Worm (Caenorhabditis elegans) whole organism, young adult: ENCODE data around the gene W03B1.9.

ENCODE experiments used
- B0019.2 ChIP-seq: fragments of 200-800 bp; sonication (Bioruptor generic); conservative IDR thresholded peaks from 2 replicates; pipeline ENCODE4 v1.3.6; 2022; ENCODE audit warnings: missing genetic modification reagents, missing genetic modification characterization, missing compliant biosample characterization
- B0261.1 ChIP-seq: sonication (generic microtip); optimal IDR thresholded peaks from 2 replicates; lab custom pipeline; 2016; ENCODE audit warnings: mild to moderate bottlenecking, missing genetic modification characterization, moderate library complexity, missing compliant biosample characterization
- D2030.7 ChIP-seq: fragments of 200-800 bp; sonication (Bioruptor generic); IDR thresholded peaks from 2 replicates; pipeline ENCODE4 v1.3.6; 2022; ENCODE audit warnings: missing genetic modification reagents, missing genetic modification characterization, missing compliant biosample characterization
- F10E7.11 ChIP-seq: sonication (generic microtip); optimal IDR thresholded peaks from 2 replicates; lab custom pipeline; 2017; ENCODE audit warnings: mild to moderate bottlenecking, missing genetic modification characterization, moderate library complexity, missing compliant biosample characterization
- F37B4.10 ChIP-seq: fragments of 200-800 bp; sonication (Bioruptor generic); IDR thresholded peaks from 2 replicates; pipeline ENCODE4 v1.3.6; 2022; ENCODE audit warnings: missing genetic modification characterization, missing compliant biosample characterization
- F39B2.1 ChIP-seq: fragments of 200-800 bp; sonication (Bioruptor generic); IDR thresholded peaks from 2 replicates; pipeline ENCODE4 v1.3.6; 2022; ENCODE audit warnings: missing genetic modification reagents, missing genetic modification characterization, missing compliant biosample characterization
- F55B11.4 ChIP-seq: sonication (generic microtip); optimal IDR thresholded peaks from 2 replicates; lab custom pipeline; 2016; ENCODE audit warnings: missing compliant biosample characterization, missing genetic modification characterization, borderline replicate concordance; ENCODE audit not compliant: insufficient read depth
- K11D2.4 ChIP-seq: fragments of 200-800 bp; sonication (Bioruptor generic); IDR thresholded peaks from 2 replicates; pipeline ENCODE4 v1.3.6; 2022; ENCODE audit warnings: missing genetic modification reagents, missing genetic modification characterization, missing compliant biosample characterization
- T07F8.4 ChIP-seq: sonication (generic microtip); optimal IDR thresholded peaks from 2 replicates; lab custom pipeline; 2016; ENCODE audit warnings: mild to moderate bottlenecking, missing genetic modification characterization, moderate library complexity, missing compliant biosample characterization
- Y53G8AR.9 ChIP-seq: fragments of 200-800 bp; sonication (Bioruptor generic); conservative IDR thresholded peaks from 2 replicates; pipeline ENCODE4 v1.3.6; 2022; ENCODE audit warnings: missing genetic modification reagents, missing genetic modification characterization, missing compliant biosample characterization
- Y56A3A.18 ChIP-seq: fragments of 200-800 bp; sonication (Bioruptor generic); IDR thresholded peaks from 2 replicates; pipeline ENCODE4 v1.3.6; 2022; ENCODE audit warnings: missing genetic modification reagents, missing genetic modification characterization, missing compliant biosample characterization
- ZK185.1 ChIP-seq: sonication (generic microtip); optimal IDR thresholded peaks from 2 replicates; lab custom pipeline; 2016; ENCODE audit warnings: mild to moderate bottlenecking, missing genetic modification characterization, missing compliant biosample characterization; ENCODE audit not compliant: poor library complexity, severe bottlenecking
- akir-1 ChIP-seq: fragments of 200-800 bp; sonication (Bioruptor generic); optimal IDR thresholded peaks from 2 replicates; lab custom pipeline; 2018; ENCODE audit warnings: mild to moderate bottlenecking, missing genetic modification characterization, moderate library complexity, missing compliant biosample characterization
- attf-3 ChIP-seq: fragments of 200-800 bp; sonication (Bioruptor generic); conservative IDR thresholded peaks from 2 replicates; pipeline ENCODE4 v1.3.6; 2022; ENCODE audit warnings: missing genetic modification reagents, missing genetic modification characterization, missing compliant biosample characterization
- attf-5 ChIP-seq: fragments of 200-800 bp; sonication (Bioruptor generic); optimal IDR thresholded peaks from 2 replicates; lab custom pipeline; 2018; ENCODE audit warnings: mild to moderate bottlenecking, missing genetic modification characterization, missing compliant biosample characterization
- ceh-100 ChIP-seq: fragments of 200-800 bp; sonication (Bioruptor generic); IDR thresholded peaks from 2 replicates; pipeline ENCODE4 v1.3.6; 2022; ENCODE audit warnings: missing genetic modification reagents, missing genetic modification characterization, missing compliant biosample characterization
- ceh-27 ChIP-seq: fragments of 200-800 bp; sonication (Bioruptor generic); optimal IDR thresholded peaks from 2 replicates; lab custom pipeline; 2018; ENCODE audit warnings: mild to moderate bottlenecking, missing genetic modification characterization, moderate library complexity, missing compliant biosample characterization
- ceh-58 ChIP-seq: fragments of 200-800 bp; sonication (Bioruptor generic); IDR thresholded peaks from 2 replicates; pipeline ENCODE4 v1.3.6; 2022; ENCODE audit warnings: missing genetic modification characterization, missing compliant biosample characterization
- chd-7 ChIP-seq: sonication (generic microtip); optimal IDR thresholded peaks from 2 replicates; lab custom pipeline; 2016; ENCODE audit warnings: mild to moderate bottlenecking, missing genetic modification characterization, moderate library complexity, missing compliant biosample characterization
- dox-1 ChIP-seq: fragments of 200-800 bp; sonication (Bioruptor generic); IDR thresholded peaks from 2 replicates; pipeline ENCODE4 v1.3.6; 2022; ENCODE audit warnings: missing genetic modification reagents, missing genetic modification characterization, missing compliant biosample characterization
- dpff-1 ChIP-seq: sonication (generic microtip); optimal IDR thresholded peaks from 2 replicates; lab custom pipeline; 2017; ENCODE audit warnings: mild to moderate bottlenecking, missing genetic modification characterization, missing compliant biosample characterization
- dpl-1 ChIP-seq: fragments of 150-350 bp; optimal IDR thresholded peaks from 2 replicates; lab custom pipeline; 2014; ENCODE audit warnings: missing biosample characterization, missing genetic modification reagents, missing genetic modification characterization
- efl-1 ChIP-seq: fragments of 150-350 bp; optimal IDR thresholded peaks from 2 replicates; lab custom pipeline; 2014; ENCODE audit warnings: missing biosample characterization, missing genetic modification reagents, missing genetic modification characterization
- ets-4 ChIP-seq: fragments of 200-800 bp; sonication (Bioruptor generic); optimal IDR thresholded peaks from 2 replicates; lab custom pipeline; 2018; ENCODE audit warnings: mild to moderate bottlenecking, missing genetic modification characterization, missing compliant biosample characterization
- hlh-12 ChIP-seq: sonication (generic microtip); optimal IDR thresholded peaks from 2 replicates; lab custom pipeline; 2016; ENCODE audit warnings: missing genetic modification characterization, missing compliant biosample characterization
- lin-26 ChIP-seq: fragments of 200-800 bp; sonication (Bioruptor generic); IDR thresholded peaks from 2 replicates; pipeline ENCODE4 v1.3.6; 2022; ENCODE audit warnings: missing genetic modification reagents, missing genetic modification characterization, missing compliant biosample characterization
- lir-1 ChIP-seq: fragments of 200-800 bp; sonication (Bioruptor generic); conservative IDR thresholded peaks from 2 replicates; pipeline ENCODE4 v1.3.6; 2022; ENCODE audit warnings: missing genetic modification reagents, missing genetic modification characterization, missing compliant biosample characterization
- lsl-1 ChIP-seq: fragments of 200-800 bp; sonication (Bioruptor generic); optimal IDR thresholded peaks from 2 replicates; lab custom pipeline; 2018; ENCODE audit warnings: mild to moderate bottlenecking, missing genetic modification characterization, moderate library complexity, missing compliant biosample characterization
- madf-10 ChIP-seq: sonication (generic microtip); optimal IDR thresholded peaks from 2 replicates; lab custom pipeline; 2016; ENCODE audit warnings: mild to moderate bottlenecking, missing genetic modification characterization, missing compliant biosample characterization
- madf-8 ChIP-seq: fragments of 200-800 bp; sonication (Bioruptor generic); conservative IDR thresholded peaks from 2 replicates; pipeline ENCODE4 v1.3.6; 2022; ENCODE audit warnings: missing genetic modification reagents, missing genetic modification characterization, missing compliant biosample characterization
- mcd-1 ChIP-seq: fragments of 200-800 bp; sonication (Bioruptor generic); IDR thresholded peaks from 2 replicates; pipeline ENCODE4 v1.3.6; 2022; ENCODE audit warnings: missing genetic modification reagents, missing genetic modification characterization, missing compliant biosample characterization
- mes-4 ChIP-seq: sonication (generic microtip); optimal IDR thresholded peaks from 2 replicates; lab custom pipeline; 2016; ENCODE audit warnings: missing genotype, missing genetic modification characterization, missing compliant biosample characterization
- nfya-2 ChIP-seq: fragments of 200-800 bp; sonication (Bioruptor generic); IDR thresholded peaks from 2 replicates; pipeline ENCODE4 v1.3.6; 2022; ENCODE audit warnings: missing genetic modification reagents, missing genetic modification characterization, missing compliant biosample characterization
- nhr-179 ChIP-seq: sonication (generic microtip); optimal IDR thresholded peaks from 2 replicates; lab custom pipeline; 2016; ENCODE audit warnings: mild to moderate bottlenecking, missing genetic modification characterization, missing compliant biosample characterization
- pha-4 ChIP-seq: fragments of 150-350 bp; sonication (generic microtip); optimal IDR thresholded peaks from 2 replicates; lab custom pipeline; 2014; ENCODE audit warnings: missing biosample characterization, missing genetic modification reagents, missing genetic modification characterization
- rcor-1 ChIP-seq: fragments of 200-800 bp; sonication (Bioruptor generic); IDR thresholded peaks from 2 replicates; pipeline ENCODE4 v1.3.6; 2022; ENCODE audit warnings: missing genetic modification reagents, missing genetic modification characterization, missing compliant biosample characterization
- repo-1 ChIP-seq: sonication (generic microtip); optimal IDR thresholded peaks from 2 replicates; lab custom pipeline; 2017; ENCODE audit warnings: mild to moderate bottlenecking, missing genetic modification characterization, missing compliant biosample characterization
- sea-2 ChIP-seq: fragments of 200-800 bp; sonication (Bioruptor generic); IDR thresholded peaks from 2 replicates; pipeline ENCODE4 v1.3.6; 2022; ENCODE audit warnings: missing genetic modification characterization, missing compliant biosample characterization
- snpc-1.1 ChIP-seq: sonication (generic microtip); optimal IDR thresholded peaks from 2 replicates; lab custom pipeline; 2017; ENCODE audit warnings: missing genetic modification characterization, mild to moderate bottlenecking, missing compliant biosample characterization, antibody characterized with exemption, moderate library complexity, missing genotype, missing genetic modification reagents; ENCODE audit not compliant: insufficient read depth
- snpc-4 ChIP-seq, 5 experiments: fragments of 150-350 bp in 1 of 5; sonication (generic microtip) in 4 of 5; optimal IDR thresholded peaks; 2 replicates each; lab custom pipeline; 2014 to 2018; ENCODE audit warnings: missing genetic modification characterization in 5 of 5, missing biosample characterization in 3 of 5, antibody characterized with exemption in 2 of 5, mild to moderate bottlenecking in 2 of 5, missing compliant biosample characterization in 2 of 5, missing genotype in 2 of 5, moderate library complexity in 2 of 5, missing genetic modification reagents in 1 of 5
- somi-1 ChIP-seq: fragments of 200-800 bp; sonication (Bioruptor generic); optimal IDR thresholded peaks from 2 replicates; lab custom pipeline; 2018; ENCODE audit warnings: mild to moderate bottlenecking, missing genetic modification characterization, missing compliant biosample characterization
- sptf-2 ChIP-seq: fragments of 200-800 bp; sonication (Bioruptor generic); optimal IDR thresholded peaks from 2 replicates; lab custom pipeline; 2018; ENCODE audit warnings: mild to moderate bottlenecking, missing genetic modification characterization, missing compliant biosample characterization
- unc-62 ChIP-seq: fragments of 150-350 bp; optimal IDR thresholded peaks from 2 replicates; lab custom pipeline; 2014; ENCODE audit warnings: missing biosample characterization, missing genetic modification reagents, missing genetic modification characterization
- zfh-2 ChIP-seq: fragments of 200-800 bp; sonication (Bioruptor generic); conservative IDR thresholded peaks from 2 replicates; pipeline ENCODE4 v1.3.6; 2022; ENCODE audit warnings: missing genetic modification reagents, missing genetic modification characterization, missing compliant biosample characterization
- zim-3 ChIP-seq: sonication (generic microtip); optimal IDR thresholded peaks from 2 replicates; lab custom pipeline; 2017; ENCODE audit warnings: mild to moderate bottlenecking, missing genetic modification characterization, moderate library complexity, missing compliant biosample characterization
- ztf-18 ChIP-seq: sonication (generic microtip); optimal IDR thresholded peaks from 2 replicates; lab custom pipeline; 2016; ENCODE audit warnings: missing genotype, mild to moderate bottlenecking, missing genetic modification characterization, missing compliant biosample characterization
- ztf-26 ChIP-seq: sonication (generic microtip); optimal IDR thresholded peaks from 2 replicates; lab custom pipeline; 2017; ENCODE audit warnings: missing genetic modification characterization, missing compliant biosample characterization
- ztf-3 ChIP-seq: fragments of 200-800 bp; sonication (Bioruptor generic); optimal IDR thresholded peaks from 2 replicates; lab custom pipeline; 2018; ENCODE audit warnings: mild to moderate bottlenecking, missing genetic modification characterization, missing compliant biosample characterization
- ztf-6 ChIP-seq: fragments of 200-800 bp; sonication (Bioruptor generic); IDR thresholded peaks from 2 replicates; pipeline ENCODE4 v1.3.6; 2022; ENCODE audit warnings: missing genetic modification reagents, missing genetic modification characterization, missing compliant biosample characterization

Gene W03B1.9

ce11 chrIV:4393488-4393887, 36.7 kb upstream of the W03B1.9 start (continued):
- no peak for TF ChIP-seq K11D2.4 (GFP tag; lab: Robert Waterston, UW)
- no peak for TF ChIP-seq ceh-27 (GFP tag; lab: Kevin White, UChicago)
- no peak for TF ChIP-seq somi-1
- TF ChIP-seq ceh-58 (GFP tag; lab: Robert Waterston, UW), result no peak
- TF ChIP-seq repo-1 (tag; lab: Kevin White, UChicago), result no peak
- no peak for TF ChIP-seq hlh-12 (tag; lab: Kevin White, UChicago)
- no peak for TF ChIP-seq ZK185.1
- TF ChIP-seq sptf-2 (GFP tag; lab: Kevin White, UChicago), result no peak
- TF ChIP-seq sea-2, result no peak
- TF ChIP-seq nhr-179 (tag; lab: Kevin White, UChicago), result no peak
- no peak for TF ChIP-seq F39B2.1 (GFP tag; lab: Robert Waterston, UW)
- no peak for TF ChIP-seq B0261.1
- no peak for TF ChIP-seq F10E7.11 (tag; lab: Kevin White, UChicago)
- no peak for TF ChIP-seq T07F8.4
- peak; percentile 75 for TF ChIP-seq D2030.7 (GFP tag; lab: Robert Waterston, UW)
- no peak for TF ChIP-seq snpc-1.1 (tag; lab: Kevin White, UChicago)
- TF ChIP-seq akir-1 (GFP tag; lab: Kevin White, UChicago), result no peak
- TF ChIP-seq dox-1 (GFP tag; lab: Robert Waterston, UW), result no peak; the same call in 1 of the 2 replicates
- peak; percentile 6 for TF ChIP-seq snpc-4 (GFP tag; optimal IDR thresholded peaks at IDR 0.05; lab: Kevin White, UChicago)
- TF ChIP-seq snpc-4 (tag; optimal IDR thresholded peaks at IDR 0.05; lab: Kevin White, UChicago), result peak in 1 of 4 experiments; percentile 56
- TF ChIP-seq lir-1, result no peak
- no peak for TF ChIP-seq zfh-2
- no peak for TF ChIP-seq attf-3 (GFP tag; lab: Robert Waterston, UW)
- no peak for TF ChIP-seq mes-4
- TF ChIP-seq Y56A3A.18 (GFP tag; lab: Robert Waterston, UW), result no peak
- peak; percentile 95 for TF ChIP-seq lsl-1 (GFP tag; lab: Kevin White, UChicago)
- TF ChIP-seq madf-8 (GFP tag; lab: Robert Waterston, UW), result peak; percentile 69
- no peak for TF ChIP-seq pha-4
- TF ChIP-seq F55B11.4 (tag; lab: Kevin White, UChicago), result no peak
- no peak for TF ChIP-seq ztf-6 (GFP tag; lab: Robert Waterston, UW)
- TF ChIP-seq F37B4.10 (GFP tag; lab: Robert Waterston, UW), result no peak
- no peak for TF ChIP-seq ztf-3 (GFP tag; lab: Kevin White, UChicago)
- no peak for TF ChIP-seq dpl-1 (GFP tag; lab: Kevin White, UChicago)
- peak; percentile 41; the same call in 1 of the 2 replicates for TF ChIP-seq Y53G8AR.9 (GFP tag; lab: Robert Waterston, UW)
- no peak for TF ChIP-seq ztf-26 (tag; lab: Kevin White, UChicago)
- no peak for TF ChIP-seq chd-7 (tag; lab: Kevin White, UChicago)
- TF ChIP-seq ceh-100 (GFP tag; lab: Robert Waterston, UW), result no peak
- TF ChIP-seq zim-3, result no peak
- TF ChIP-seq mcd-1, result peak; percentile 61
- no peak for TF ChIP-seq nfya-2 (GFP tag; lab: Robert Waterston, UW)
- TF ChIP-seq attf-5, result no peak
- no peak for TF ChIP-seq unc-62
- no peak for TF ChIP-seq ets-4 (GFP tag; lab: Kevin White, UChicago)
- no peak for TF ChIP-seq dpff-1 (tag; lab: Kevin White, UChicago)
- TF ChIP-seq madf-10 (tag; lab: Kevin White, UChicago), result no peak
- no peak for TF ChIP-seq ztf-18
- TF ChIP-seq rcor-1 (GFP tag; lab: Robert Waterston, UW), result no peak
- TF ChIP-seq efl-1 (GFP tag; lab: Kevin White, UChicago), result no peak
- TF ChIP-seq B0019.2, result 0 out of 2 replicates have a peak, but pooled peaks have one; percentile 5
- TF ChIP-seq lin-26, result no peak
